Fruit fly (Drosophila melanogaster) whole organism, wandering third instar larva: ENCODE data around the gene Nmd3.

ENCODE experiments used
- Dif ChIP-seq: fragments of 200-275, 200-300 bp; sonication (Bioruptor generic); optimal IDR thresholded peaks from 2 replicates; lab custom pipeline; 2018; ENCODE audit warnings: missing biosample characterization, missing genetic modification characterization; ENCODE audit not compliant: partially characterized antibody
- Jra ChIP-seq: sonication (Bioruptor generic); optimal IDR thresholded peaks from 2 replicates; lab custom pipeline; 2016; ENCODE audit warnings: missing biosample characterization, missing genetic modification characterization
- Myc ChIP-seq: fragments of >200 bp; optimal IDR thresholded peaks from 2 replicates; lab custom pipeline; 2017
- OdsH ChIP-seq: fragments of 200-800 bp; sonication (Bioruptor generic); optimal IDR thresholded peaks from 2 replicates; lab custom pipeline; 2016; ENCODE audit warnings: missing biosample characterization, mild to moderate bottlenecking, missing genetic modification characterization
- Sp1 ChIP-seq: fragments of 200-800 bp; sonication (Bioruptor generic); optimal IDR thresholded peaks from 3 replicates; lab custom pipeline; 2019; ENCODE audit warnings: missing biosample characterization, mild to moderate bottlenecking, missing genetic modification characterization, moderate library complexity
- dl ChIP-seq, 2 experiments: fragments of 175-275, 200-275 bp in 1 of 2; fragments of 200-275 bp in 1 of 2; sonication (Bioruptor generic); optimal IDR thresholded peaks; lab custom pipeline; 2018; ENCODE audit warnings: mild to moderate bottlenecking in 2 of 2, missing biosample characterization in 2 of 2, missing genetic modification characterization in 2 of 2, moderate library complexity in 2 of 2; ENCODE audit not compliant: partially characterized antibody in 2 of 2, insufficient read depth in 1 of 2
- dmrt93B ChIP-seq: fragments of 200-800 bp; sonication (Bioruptor generic); optimal IDR thresholded peaks from 2 replicates; lab custom pipeline; 2018; ENCODE audit warnings: missing biosample characterization, mild to moderate bottlenecking, missing genetic modification characterization
- fru ChIP-seq: fragments of 200-800 bp; sonication (Bioruptor generic); optimal IDR thresholded peaks from 3 replicates; lab custom pipeline; 2016; ENCODE audit warnings: missing biosample characterization, mild to moderate bottlenecking, missing genetic modification characterization
- h ChIP-seq: fragments of 200-800 bp; sonication (Bioruptor generic); optimal IDR thresholded peaks from 3 replicates; lab custom pipeline; 2016; ENCODE audit warnings: missing biosample characterization, mild to moderate bottlenecking, missing genetic modification characterization
- pan ChIP-seq: fragments of >200 bp; optimal IDR thresholded peaks from 2 replicates; lab custom pipeline; 2017
- usp ChIP-seq: fragments of >200 bp; optimal IDR thresholded peaks from 2 replicates; lab custom pipeline; 2017; ENCODE audit warnings: missing biosample characterization, missing genetic modification characterization

DNA sequence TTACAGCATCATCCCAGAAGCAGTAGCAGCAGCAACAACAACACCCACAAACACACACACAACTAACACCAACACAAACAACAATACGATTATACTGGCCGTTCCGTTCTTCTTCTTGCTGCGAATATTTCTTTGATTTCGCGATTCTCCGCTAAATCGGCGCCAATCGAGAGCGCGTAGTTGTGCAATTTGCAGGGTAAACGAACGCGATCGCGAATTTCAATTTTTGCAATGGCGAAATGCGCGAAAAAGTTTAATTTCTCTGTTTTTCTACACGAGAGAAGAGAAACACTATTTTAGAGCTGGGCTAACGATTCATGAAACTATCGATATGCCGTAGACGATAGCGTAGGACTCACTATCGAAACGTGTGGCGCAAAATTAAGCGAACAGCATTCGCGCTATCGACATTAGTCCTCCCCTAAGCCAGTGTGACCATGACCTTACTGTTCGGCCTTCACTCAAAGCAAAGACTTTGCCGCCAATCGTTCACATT is 25.8 kb downstream of the Nmd3 start, which contains the start of gene wapl:
- TF ChIP-seq fru (GFP tag; lab: Kevin White, UChicago) (peak; percentile 25), Jra (GFP tag; lab: Kevin White, UChicago) (peak; percentile 75), pan (no peak), usp (GFP tag; lab: Kevin White, UChicago) (no peak), dl (GFP tag; optimal IDR thresholded peaks at IDR 0.05; lab: Kevin White, UChicago; ENCODE audit: insufficient read depth in 1 of 2, partially characterized antibody in 2 of 2) (no peak), Dif (no peak), Myc (no peak), h (peak; percentile 27), dmrt93B (GFP tag; lab: Kevin White, UChicago) (no peak), OdsH (GFP tag; lab: Kevin White, UChicago) (no peak), Sp1 (GFP tag; lab: Kevin White, UChicago) (no peak)
